Fruit fly (Drosophila melanogaster): ENCODE measurements around the gene CG7523.

- TF ChIP-seq CG9817 (tag; optimal IDR thresholded peaks at IDR 0.05) (no peak), sna (GFP tag; IDR thresholded peaks at IDR 0.05; ENCODE audit: partially characterized antibody) (peak; percentile 84), CTCF (GFP tag; optimal IDR thresholded peaks at IDR 0.05) (no peak)
Observed at dm6 chr3R:17619726-17620282, 50.9 kb downstream of the CG7523 start.
